Comparison of ENCODE assay signal across 1 worm cellular context in the genomic region with DNA sequence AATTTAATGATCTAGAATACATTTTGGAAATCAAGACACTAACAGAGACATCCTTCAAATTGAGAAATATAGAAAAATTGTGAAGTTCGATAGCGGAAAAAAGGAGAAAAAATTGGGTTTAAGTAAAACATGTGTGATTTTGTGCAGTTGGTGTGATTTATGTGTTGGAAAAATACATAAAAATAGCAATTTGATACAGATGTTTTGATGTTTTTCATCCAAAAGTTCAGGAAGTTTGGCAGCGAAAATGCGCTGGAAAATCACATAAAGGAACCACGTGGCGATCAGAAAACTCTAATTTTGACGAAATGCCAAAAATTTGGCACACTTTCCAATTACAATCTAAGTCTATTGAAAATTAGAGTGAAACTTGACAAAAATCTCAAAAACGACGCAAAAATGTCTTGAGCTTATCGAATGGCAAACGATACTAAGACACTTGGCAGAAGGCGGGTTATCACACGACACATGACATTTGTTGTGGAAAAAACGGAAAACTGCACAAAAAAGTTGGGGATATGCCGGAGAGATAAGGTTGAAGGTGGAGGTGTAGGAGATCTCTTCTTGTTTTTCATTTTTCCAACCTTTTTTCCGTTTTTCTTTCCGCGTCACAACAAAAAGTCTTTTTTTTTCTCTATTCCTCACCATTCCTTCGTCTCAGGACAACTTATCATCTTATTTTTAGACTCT.
A peak's percentile ranks its signal among the peaks of the same experiment; 100 is the strongest.
TF ChIP-seq lines count a peak whose summit lies in the region.

Gene ZK1321.4, minus strand, starts transcription at position 51 of the 690 bp plus-strand sequence.

TF ChIP-seq in whole organism, L1 larva, 84 proteins besides CTCF, POLR2A, EP300 and RAD21 (continued from another document):
- TF ChIP-seq nhr-20 (tag; optimal IDR thresholded peaks at IDR 0.05; lab: Kevin White, UChicago) (no peak), efl-1 (optimal IDR thresholded peaks at IDR 0.05; lab: Kevin White, UChicago) (no peak), efl-1 (GFP tag; optimal IDR thresholded peaks at IDR 0.05 in 1 of 2; lab: Kevin White, UChicago) (no peak), elt-3 (tag; optimal IDR thresholded peaks at IDR 0.05; lab: Kevin White, UChicago) (no peak), ceh-8 (GFP tag; optimal IDR thresholded peaks at IDR 0.05; lab: Kevin White, UChicago) (no peak), unc-130 (tag; optimal IDR thresholded peaks at IDR 0.05; lab: Kevin White, UChicago) (peak; percentile 41), rnt-1 (tag; optimal IDR thresholded peaks at IDR 0.05; lab: Kevin White, UChicago) (peak; percentile 58)
